Worm (Caenorhabditis elegans) whole organism, L4 larva: ENCODE results near the gene zip-9.

ENCODE experiments used
- D1046.2 ChIP-seq: fragments of 200-800 bp; sonication (Bioruptor generic); IDR thresholded peaks from 2 replicates; pipeline ENCODE4 v1.3.6; 2022; ENCODE audit warnings: missing genetic modification characterization, missing compliant biosample characterization
- F10B5.3 ChIP-seq: sonication (generic microtip); optimal IDR thresholded peaks from 2 replicates; lab custom pipeline; 2016; ENCODE audit warnings: mild to moderate bottlenecking, missing genetic modification characterization, missing compliant biosample characterization
- F44E2.7 ChIP-seq: fragments of 200-800 bp; sonication (Bioruptor generic); IDR thresholded peaks from 2 replicates; pipeline ENCODE4 v2.1.2; 2022; ENCODE audit warnings: missing genetic modification characterization, missing compliant biosample characterization
- T20F7.1 ChIP-seq: fragments of 200-800 bp; sonication (Bioruptor generic); optimal IDR thresholded peaks from 2 replicates; lab custom pipeline; 2018; ENCODE audit warnings: mild to moderate bottlenecking, missing genetic modification characterization, missing compliant biosample characterization
- T26A8.4 ChIP-seq: fragments of 200-800 bp; sonication (Bioruptor generic); IDR thresholded peaks from 2 replicates; pipeline ENCODE4 v1.3.6; 2022; ENCODE audit warnings: missing genetic modification characterization, missing compliant biosample characterization
- Y75B8A.6 ChIP-seq: fragments of 200-800 bp; sonication (Bioruptor generic); IDR thresholded peaks from 2 replicates; pipeline ENCODE4 v1.3.6; 2022; ENCODE audit warnings: missing genetic modification reagents, missing genetic modification characterization, missing compliant biosample characterization
- ZK546.5 ChIP-seq, 2 experiments: sonication (generic microtip); optimal IDR thresholded peaks; 2 replicates each; lab custom pipeline; 2017; ENCODE audit warnings: missing biosample characterization in 2 of 2, missing genetic modification characterization in 2 of 2
- aha-1 ChIP-seq: fragments of 150-350 bp; peaks from one replicate; lab custom pipeline; 2014; ENCODE audit warnings: missing biosample characterization, missing genetic modification characterization
- ama-1 ChIP-seq: fragments of 150-350 bp; optimal IDR thresholded peaks from 2 replicates; lab custom pipeline; 2014; ENCODE audit warnings: inconsistent platforms, mixed read lengths
- arid-1 ChIP-seq: fragments of 200-800 bp; sonication (Bioruptor generic); conservative IDR thresholded peaks from 2 replicates; pipeline ENCODE4 v1.3.6; 2022; ENCODE audit warnings: missing genetic modification reagents, missing genetic modification characterization, missing compliant biosample characterization
- attf-4 ChIP-seq: sonication (generic microtip); optimal IDR thresholded peaks from 3 replicates; lab custom pipeline; 2017; ENCODE audit warnings: missing biosample characterization, missing genetic modification characterization
- ceh-20 ChIP-seq: fragments of 200-800 bp; sonication (Bioruptor generic); IDR thresholded peaks from 2 replicates; pipeline ENCODE4 v1.3.6; 2022; ENCODE audit warnings: missing genetic modification reagents, missing genetic modification characterization, missing compliant biosample characterization
- ceh-44 ChIP-seq: fragments of 200-800 bp; sonication (Bioruptor generic); IDR thresholded peaks from 2 replicates; pipeline ENCODE4 v1.3.6; 2022; ENCODE audit warnings: missing genetic modification reagents, missing genetic modification characterization, missing compliant biosample characterization
- cey-2 ChIP-seq: sonication (generic microtip); optimal IDR thresholded peaks from 3 replicates; lab custom pipeline; 2017; ENCODE audit warnings: missing genetic modification characterization, mild to moderate bottlenecking, missing compliant biosample characterization, antibody characterized with exemption, borderline replicate concordance; ENCODE audit not compliant: insufficient read depth
- daf-16 ChIP-seq, 3 experiments: sonication (generic microtip); optimal IDR thresholded peaks; 2 replicates each; lab custom pipeline; 2016 to 2017; ENCODE audit warnings: missing genetic modification characterization in 3 of 3, missing genetic modification reagents in 3 of 3, mild to moderate bottlenecking in 2 of 3, missing compliant biosample characterization in 2 of 3, missing biosample characterization in 1 of 3, moderate library complexity in 1 of 3
- dmd-8 ChIP-seq: fragments of 200-800 bp; sonication (Bioruptor generic); IDR thresholded peaks from 2 replicates; pipeline ENCODE4 v1.3.6; 2022; ENCODE audit warnings: missing genetic modification characterization, missing compliant biosample characterization
- dmd-9 ChIP-seq: fragments of 200-800 bp; sonication (Bioruptor generic); IDR thresholded peaks from 2 replicates; pipeline ENCODE4 v1.3.6; 2022; ENCODE audit warnings: missing genetic modification reagents, missing genetic modification characterization, missing compliant biosample characterization
- dve-1 ChIP-seq: sonication (generic microtip); optimal IDR thresholded peaks from 2 replicates; lab custom pipeline; 2017; ENCODE audit warnings: antibody characterized with exemption, mild to moderate bottlenecking, missing genetic modification characterization, missing compliant biosample characterization; ENCODE audit not compliant: insufficient read depth
- egl-27 ChIP-seq: sonication (generic microtip); optimal IDR thresholded peaks from 3 replicates; lab custom pipeline; 2017; ENCODE audit warnings: missing biosample characterization, missing genetic modification reagents, missing genetic modification characterization
- fkh-10 ChIP-seq: fragments of 150-350 bp; optimal IDR thresholded peaks from 2 replicates; lab custom pipeline; 2014; ENCODE audit warnings: missing biosample characterization, missing genetic modification reagents, missing genetic modification characterization
- gei-8 ChIP-seq: fragments of 200-800 bp; sonication (Bioruptor generic); optimal IDR thresholded peaks from 2 replicates; lab custom pipeline; 2018; ENCODE audit warnings: mild to moderate bottlenecking, missing genetic modification characterization, missing compliant biosample characterization
- hif-1 ChIP-seq, 2 experiments: sonication (generic microtip); optimal IDR thresholded peaks; 2 replicates each; lab custom pipeline; 2016 to 2017; ENCODE audit warnings: missing compliant biosample characterization in 2 of 2, missing genetic modification characterization in 2 of 2, missing genetic modification reagents in 2 of 2, missing genotype in 2 of 2, mild to moderate bottlenecking in 1 of 2
- hlh-11 ChIP-seq: fragments of 200-800 bp; sonication (Bioruptor generic); optimal IDR thresholded peaks from 2 replicates; lab custom pipeline; 2018; ENCODE audit warnings: mild to moderate bottlenecking, missing genetic modification characterization, missing compliant biosample characterization
- jun-1 ChIP-seq: fragments of 150-350 bp; optimal IDR thresholded peaks from 2 replicates; lab custom pipeline; 2014; ENCODE audit warnings: missing biosample characterization, missing genetic modification reagents, missing genetic modification characterization
- lin-15B ChIP-seq: fragments of 150-350 bp; sonication (generic microtip); optimal IDR thresholded peaks from 3 replicates; lab custom pipeline; 2014; ENCODE audit warnings: missing biosample characterization, missing genetic modification characterization
- lin-38 ChIP-seq: fragments of 200-800 bp; sonication (Bioruptor generic); IDR thresholded peaks from 2 replicates; pipeline ENCODE4 v1.3.6; 2022; ENCODE audit warnings: missing genetic modification reagents, missing genetic modification characterization, missing compliant biosample characterization
- lin-39 ChIP-seq: fragments of 150-350 bp; optimal IDR thresholded peaks from 2 replicates; lab custom pipeline; 2014; ENCODE audit warnings: missing biosample characterization, missing genetic modification reagents, missing genetic modification characterization
- mdl-1 ChIP-seq, 2 experiments: fragments of 150-350 bp in 1 of 2; sonication (generic microtip) in 1 of 2; optimal IDR thresholded peaks; 2 replicates each; lab custom pipeline; 2014 to 2017; ENCODE audit warnings: missing biosample characterization in 2 of 2, missing genetic modification characterization in 2 of 2
- mdt-29 ChIP-seq: fragments of 200-800 bp; sonication (Bioruptor generic); IDR thresholded peaks from 2 replicates; pipeline ENCODE4 v1.3.6; 2022; ENCODE audit warnings: missing genetic modification reagents, missing genetic modification characterization, missing compliant biosample characterization
- mep-1 ChIP-seq: fragments of 150-350 bp; sonication (generic microtip); optimal IDR thresholded peaks from 3 replicates; lab custom pipeline; 2014; ENCODE audit warnings: missing biosample characterization, missing genetic modification characterization
- mes-2 ChIP-seq: sonication (generic microtip); optimal IDR thresholded peaks from 2 replicates; lab custom pipeline; 2016; ENCODE audit warnings: missing genotype, mild to moderate bottlenecking, missing genetic modification characterization, missing compliant biosample characterization; ENCODE audit not compliant: poor library complexity, severe bottlenecking
- mxl-3 ChIP-seq: fragments of 200-800 bp; sonication (Bioruptor generic); optimal IDR thresholded peaks from 2 replicates; lab custom pipeline; 2018; ENCODE audit warnings: mild to moderate bottlenecking, missing genetic modification characterization, missing compliant biosample characterization
- nhr-102 ChIP-seq: sonication (generic microtip); optimal IDR thresholded peaks from 2 replicates; lab custom pipeline; 2016; ENCODE audit warnings: mild to moderate bottlenecking, missing genetic modification characterization, moderate library complexity, missing compliant biosample characterization
- nhr-11 ChIP-seq: fragments of 150-350 bp; optimal IDR thresholded peaks from 2 replicates; lab custom pipeline; 2014; ENCODE audit warnings: missing biosample characterization, missing genetic modification characterization
- nhr-111 ChIP-seq: fragments of 200-800 bp; sonication (Bioruptor generic); optimal IDR thresholded peaks from 2 replicates; lab custom pipeline; 2018; ENCODE audit warnings: mild to moderate bottlenecking, missing genetic modification characterization, missing compliant biosample characterization
- nhr-25 ChIP-seq: sonication (generic microtip); optimal IDR thresholded peaks from 2 replicates; lab custom pipeline; 2017; ENCODE audit warnings: missing genetic modification characterization, mild to moderate bottlenecking, missing compliant biosample characterization, antibody characterized with exemption, moderate library complexity, borderline replicate concordance; ENCODE audit not compliant: insufficient read depth
- nhr-28 ChIP-seq: fragments of 150-350 bp; optimal IDR thresholded peaks from 2 replicates; lab custom pipeline; 2014; ENCODE audit warnings: missing biosample characterization, missing genetic modification characterization
- nhr-76 ChIP-seq: fragments of 150-350 bp; optimal IDR thresholded peaks from 2 replicates; lab custom pipeline; 2014; ENCODE audit warnings: missing biosample characterization, missing genetic modification characterization
- nhr-77 ChIP-seq: fragments of 150-350 bp; optimal IDR thresholded peaks from 2 replicates; lab custom pipeline; 2014; ENCODE audit warnings: missing biosample characterization, missing genetic modification characterization
- pqm-1 ChIP-seq: sonication (generic microtip); optimal IDR thresholded peaks from 2 replicates; lab custom pipeline; 2017; ENCODE audit warnings: missing biosample characterization, missing genetic modification characterization
- rbr-2 ChIP-seq: sonication (generic microtip); optimal IDR thresholded peaks from 2 replicates; lab custom pipeline; 2016; ENCODE audit warnings: missing genotype, missing genetic modification characterization, missing compliant biosample characterization
- sdz-12 ChIP-seq: fragments of 200-800 bp; sonication (Bioruptor generic); optimal IDR thresholded peaks from 2 replicates; lab custom pipeline; 2018; ENCODE audit warnings: mild to moderate bottlenecking, missing genetic modification characterization, missing compliant biosample characterization
- set-16 ChIP-seq: fragments of 200-800 bp; sonication (Bioruptor generic); IDR thresholded peaks from 2 replicates; pipeline ENCODE4 v1.3.6; 2022; ENCODE audit warnings: missing genetic modification reagents, missing genetic modification characterization, missing compliant biosample characterization
- skn-1 ChIP-seq: fragments of 150-350 bp; optimal IDR thresholded peaks from 2 replicates; lab custom pipeline; 2014; ENCODE audit warnings: missing biosample characterization, missing genetic modification characterization
- snpc-1.2 ChIP-seq: fragments of 200-800 bp; sonication (Bioruptor generic); IDR thresholded peaks from 2 replicates; pipeline ENCODE4 v1.3.6; 2022; ENCODE audit warnings: missing genetic modification reagents, missing genetic modification characterization, missing compliant biosample characterization
- snpc-4 ChIP-seq: fragments of 150-350 bp; optimal IDR thresholded peaks from 2 replicates; lab custom pipeline; 2014; ENCODE audit warnings: missing biosample characterization, missing genetic modification characterization
- tag-97 ChIP-seq: fragments of 200-800 bp; sonication (Bioruptor generic); IDR thresholded peaks from 2 replicates; pipeline ENCODE4 v1.3.6; 2022; ENCODE audit warnings: missing genetic modification characterization, missing compliant biosample characterization
- unc-39 ChIP-seq: sonication (generic microtip); optimal IDR thresholded peaks from 2 replicates; lab custom pipeline; 2017; ENCODE audit warnings: missing biosample characterization, missing genetic modification characterization
- vab-7 ChIP-seq: fragments of 200-800 bp; sonication (Bioruptor generic); IDR thresholded peaks from 2 replicates; pipeline ENCODE4 v1.3.6; 2022; ENCODE audit warnings: missing genetic modification reagents, missing genetic modification characterization, missing compliant biosample characterization
- zag-1 ChIP-seq: fragments of 150-350 bp; optimal IDR thresholded peaks from 2 replicates; lab custom pipeline; 2014; ENCODE audit warnings: missing biosample characterization, missing genetic modification characterization

zip-9 gene

DNA sequence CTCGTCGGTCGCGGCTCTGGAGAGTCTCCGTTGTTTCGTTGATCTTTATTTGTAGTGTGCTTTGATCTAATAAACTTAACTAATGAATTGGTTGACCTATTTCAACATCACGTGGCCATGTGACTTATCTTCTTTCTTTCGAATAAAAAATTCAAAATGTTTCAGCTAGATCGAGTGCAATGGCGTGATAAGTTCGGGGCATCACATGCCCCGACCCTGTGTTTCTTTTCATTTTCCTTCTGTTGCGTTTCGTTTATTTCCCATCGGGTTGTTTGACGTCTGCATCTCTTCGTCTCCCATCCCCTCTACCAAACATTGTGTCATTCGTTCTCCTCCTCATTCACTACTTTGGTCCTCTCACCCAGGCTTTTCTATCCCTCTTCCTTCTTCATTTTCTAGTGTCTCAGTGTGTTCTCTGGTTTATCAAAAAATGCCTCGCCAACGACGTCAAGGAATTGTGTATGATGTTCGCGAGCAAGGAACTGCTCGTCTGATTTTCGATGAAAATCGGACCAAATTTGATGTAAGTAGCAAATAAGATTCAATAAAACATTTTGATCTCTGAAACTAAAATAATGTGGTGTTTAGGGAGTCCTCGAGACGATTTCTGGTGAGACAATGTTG lies 9.5 kb downstream of the zip-9 start, which contains the start of gene F17C11.4 (continued):
- TF ChIP-seq D1046.2 (GFP tag; lab: Robert Waterston, UW) (0 out of 2 replicates have a peak, but pooled peaks have one; percentile 12), dmd-9 (GFP tag; lab: Robert Waterston, UW) (no peak), ama-1 (peak; percentile 82), lin-38 (GFP tag; lab: Robert Waterston, UW) (peak; percentile 47), skn-1 (no peak), egl-27 (tag; lab: Kevin White, UChicago) (no peak), nhr-102 (tag; lab: Kevin White, UChicago) (peak; percentile 6), dve-1 (tag; lab: Kevin White, UChicago) (peak; percentile 74), F10B5.3 (tag; lab: Kevin White, UChicago) (no peak), cey-2 (tag; lab: Kevin White, UChicago) (peak; percentile 6), ceh-44 (GFP tag; lab: Robert Waterston, UW) (no peak), sdz-12 (GFP tag; lab: Kevin White, UChicago) (no peak), nhr-11 (tag; lab: Kevin White, UChicago) (peak; percentile 87), arid-1 (GFP tag; lab: Robert Waterston, UW) (no peak), mxl-3 (GFP tag; lab: Kevin White, UChicago) (peak; percentile 59), nhr-28 (tag; lab: Kevin White, UChicago) (peak; percentile 96), fkh-10 (GFP tag; lab: Kevin White, UChicago) (peak; percentile 69), mes-2 (tag; lab: Kevin White, UChicago) (no peak), lin-15B (no peak), nhr-77 (tag; lab: Kevin White, UChicago) (no peak), lin-39 (tag; lab: Kevin White, UChicago) (no peak), F44E2.7 (no peak), gei-8 (GFP tag; lab: Kevin White, UChicago) (no peak), attf-4 (tag; lab: Kevin White, UChicago) (no peak), zag-1 (tag; lab: Kevin White, UChicago) (no peak), nhr-111 (GFP tag; lab: Kevin White, UChicago) (no peak), mep-1 (peak; percentile 72), dmd-8 (GFP tag; lab: Robert Waterston, UW) (no peak), pqm-1 (no peak), mdl-1 (tag; optimal IDR thresholded peaks at IDR 0.05; lab: Kevin White, UChicago) (peak in 1 of 2 experiments; percentile 87), jun-1 (tag; lab: Kevin White, UChicago) (no peak), mdt-29 (GFP tag; lab: Robert Waterston, UW) (peak; percentile 84), nhr-25 (peak; percentile 89), hif-1 (tag; optimal IDR thresholded peaks at IDR 0.05; lab: Kevin White, UChicago) (peak; percentile 41 to 74), aha-1 (tag; lab: Kevin White, UChicago) (peak; percentile 99), ZK546.5 (tag; optimal IDR thresholded peaks at IDR 0.05; lab: Kevin White, UChicago) (no peak), rbr-2 (tag; lab: Kevin White, UChicago) (peak; percentile 40), ceh-20 (0 out of 2 replicates have a peak, but pooled peaks have one; percentile 12), T20F7.1 (GFP tag; lab: Kevin White, UChicago) (peak; percentile 64), unc-39 (tag; lab: Kevin White, UChicago) (no peak), tag-97 (GFP tag; lab: Robert Waterston, UW) (no peak), daf-16 (GFP tag; optimal IDR thresholded peaks at IDR 0.05; lab: Kevin White, UChicago) (peak in 1 of 2 experiments; percentile 76), daf-16 (tag; optimal IDR thresholded peaks at IDR 0.05; lab: Kevin White, UChicago) (peak; percentile 80), snpc-4 (no peak), T26A8.4 (no peak), nhr-76 (tag; lab: Kevin White, UChicago) (peak; percentile 62), vab-7 (GFP tag; lab: Robert Waterston, UW) (no peak), set-16 (GFP tag; lab: Robert Waterston, UW) (0 out of 2 replicates have a peak, but pooled peaks have one; percentile 16), hlh-11 (tag; lab: Kevin White, UChicago) (peak; percentile 93), Y75B8A.6 (peak; percentile 47; the same call in 1 of the 2 replicates), snpc-1.2 (GFP tag; lab: Robert Waterston, UW) (no peak)
